Worm (Caenorhabditis elegans) whole organism, L4 larva: ENCODE measurements around the gene ssq-1.

Experiments used
- F37D6.2 ChIP-seq: sonication (generic microtip); optimal IDR thresholded peaks from 2 replicates; lab custom pipeline; 2016; ENCODE audit warnings: mild to moderate bottlenecking, missing genetic modification characterization, missing compliant biosample characterization
- F49E8.2 ChIP-seq: sonication (generic microtip); optimal IDR thresholded peaks from 2 replicates; lab custom pipeline; 2016; ENCODE audit warnings: missing compliant biosample characterization, mild to moderate bottlenecking, missing genetic modification characterization, borderline replicate concordance
- R02D3.7 ChIP-seq: fragments of 150-350 bp; sonication (generic microtip); optimal IDR thresholded peaks from 3 replicates; lab custom pipeline; 2014; ENCODE audit warnings: missing biosample characterization, missing genetic modification characterization
- T20F7.1 ChIP-seq: fragments of 200-800 bp; sonication (Bioruptor generic); optimal IDR thresholded peaks from 2 replicates; lab custom pipeline; 2018; ENCODE audit warnings: mild to moderate bottlenecking, missing genetic modification characterization, missing compliant biosample characterization
- T26A8.4 ChIP-seq: fragments of 200-800 bp; sonication (Bioruptor generic); IDR thresholded peaks from 2 replicates; pipeline ENCODE4 v1.3.6; 2022; ENCODE audit warnings: missing genetic modification characterization, missing compliant biosample characterization
- Y105C5A.15 ChIP-seq: fragments of 200-800 bp; sonication (Bioruptor generic); IDR thresholded peaks from 2 replicates; pipeline ENCODE4 v1.3.6; 2022; ENCODE audit warnings: missing genetic modification characterization, missing compliant biosample characterization
- ZK337.2 ChIP-seq: fragments of 200-800 bp; sonication (Bioruptor generic); IDR thresholded peaks from 2 replicates; pipeline ENCODE4 v1.3.6; 2022; ENCODE audit warnings: missing genetic modification reagents, missing genetic modification characterization, missing compliant biosample characterization
- ZK546.5 ChIP-seq, 2 experiments: sonication (generic microtip); optimal IDR thresholded peaks; 2 replicates each; lab custom pipeline; 2017; ENCODE audit warnings: missing biosample characterization in 2 of 2, missing genetic modification characterization in 2 of 2
- aha-1 ChIP-seq: fragments of 150-350 bp; peaks from one replicate; lab custom pipeline; 2014; ENCODE audit warnings: missing biosample characterization, missing genetic modification characterization
- ama-1 ChIP-seq: fragments of 150-350 bp; optimal IDR thresholded peaks from 2 replicates; lab custom pipeline; 2014; ENCODE audit warnings: inconsistent platforms, mixed read lengths
- ceh-62 ChIP-seq: sonication (generic microtip); optimal IDR thresholded peaks from 2 replicates; lab custom pipeline; 2017; ENCODE audit warnings: missing biosample characterization, missing genetic modification characterization
- cey-2 ChIP-seq: sonication (generic microtip); optimal IDR thresholded peaks from 3 replicates; lab custom pipeline; 2017; ENCODE audit warnings: missing genetic modification characterization, mild to moderate bottlenecking, missing compliant biosample characterization, antibody characterized with exemption, borderline replicate concordance; ENCODE audit not compliant: insufficient read depth
- daf-8 ChIP-seq: fragments of 200-800 bp; sonication (Bioruptor generic); IDR thresholded peaks from 2 replicates; pipeline ENCODE4 v1.3.6; 2022; ENCODE audit warnings: missing genetic modification characterization, missing compliant biosample characterization
- dmd-9 ChIP-seq: fragments of 200-800 bp; sonication (Bioruptor generic); IDR thresholded peaks from 2 replicates; pipeline ENCODE4 v1.3.6; 2022; ENCODE audit warnings: missing genetic modification reagents, missing genetic modification characterization, missing compliant biosample characterization
- dpl-1 ChIP-seq: fragments of 150-350 bp; optimal IDR thresholded peaks from 2 replicates; lab custom pipeline; 2014; ENCODE audit warnings: missing biosample characterization, missing genetic modification reagents, missing genetic modification characterization
- dve-1 ChIP-seq: sonication (generic microtip); optimal IDR thresholded peaks from 2 replicates; lab custom pipeline; 2017; ENCODE audit warnings: antibody characterized with exemption, mild to moderate bottlenecking, missing genetic modification characterization, missing compliant biosample characterization; ENCODE audit not compliant: insufficient read depth
- egl-43 ChIP-seq: fragments of 200-800 bp; sonication (Bioruptor generic); IDR thresholded peaks from 2 replicates; pipeline ENCODE4 v1.3.6; 2022; ENCODE audit warnings: missing genetic modification reagents, missing genetic modification characterization, missing compliant biosample characterization
- hlh-11 ChIP-seq: fragments of 200-800 bp; sonication (Bioruptor generic); optimal IDR thresholded peaks from 2 replicates; lab custom pipeline; 2018; ENCODE audit warnings: mild to moderate bottlenecking, missing genetic modification characterization, missing compliant biosample characterization
- lin-38 ChIP-seq: fragments of 200-800 bp; sonication (Bioruptor generic); IDR thresholded peaks from 2 replicates; pipeline ENCODE4 v1.3.6; 2022; ENCODE audit warnings: missing genetic modification reagents, missing genetic modification characterization, missing compliant biosample characterization
- lir-3 ChIP-seq: sonication (generic microtip); optimal IDR thresholded peaks from 2 replicates; lab custom pipeline; 2016; ENCODE audit warnings: mild to moderate bottlenecking, missing genetic modification characterization, missing compliant biosample characterization
- madf-9 ChIP-seq: fragments of 200-800 bp; sonication (Bioruptor generic); conservative IDR thresholded peaks from 2 replicates; pipeline ENCODE4 v1.3.6; 2022; ENCODE audit warnings: missing genetic modification reagents, missing genetic modification characterization, missing compliant biosample characterization
- mdl-1 ChIP-seq, 2 experiments: fragments of 150-350 bp in 1 of 2; sonication (generic microtip) in 1 of 2; optimal IDR thresholded peaks; 2 replicates each; lab custom pipeline; 2014 to 2017; ENCODE audit warnings: missing biosample characterization in 2 of 2, missing genetic modification characterization in 2 of 2
- mep-1 ChIP-seq: fragments of 150-350 bp; sonication (generic microtip); optimal IDR thresholded peaks from 3 replicates; lab custom pipeline; 2014; ENCODE audit warnings: missing biosample characterization, missing genetic modification characterization
- mes-2 ChIP-seq: sonication (generic microtip); optimal IDR thresholded peaks from 2 replicates; lab custom pipeline; 2016; ENCODE audit warnings: missing genotype, mild to moderate bottlenecking, missing genetic modification characterization, missing compliant biosample characterization; ENCODE audit not compliant: poor library complexity, severe bottlenecking
- mxl-3 ChIP-seq: fragments of 200-800 bp; sonication (Bioruptor generic); optimal IDR thresholded peaks from 2 replicates; lab custom pipeline; 2018; ENCODE audit warnings: mild to moderate bottlenecking, missing genetic modification characterization, missing compliant biosample characterization
- nhr-102 ChIP-seq: sonication (generic microtip); optimal IDR thresholded peaks from 2 replicates; lab custom pipeline; 2016; ENCODE audit warnings: mild to moderate bottlenecking, missing genetic modification characterization, moderate library complexity, missing compliant biosample characterization
- nhr-11 ChIP-seq: fragments of 150-350 bp; optimal IDR thresholded peaks from 2 replicates; lab custom pipeline; 2014; ENCODE audit warnings: missing biosample characterization, missing genetic modification characterization
- nhr-25 ChIP-seq: sonication (generic microtip); optimal IDR thresholded peaks from 2 replicates; lab custom pipeline; 2017; ENCODE audit warnings: missing genetic modification characterization, mild to moderate bottlenecking, missing compliant biosample characterization, antibody characterized with exemption, moderate library complexity, borderline replicate concordance; ENCODE audit not compliant: insufficient read depth
- nhr-28 ChIP-seq: fragments of 150-350 bp; optimal IDR thresholded peaks from 2 replicates; lab custom pipeline; 2014; ENCODE audit warnings: missing biosample characterization, missing genetic modification characterization
- nhr-42 ChIP-seq: fragments of 200-800 bp; sonication (Bioruptor generic); IDR thresholded peaks from 2 replicates; pipeline ENCODE4 v1.3.6; 2022; ENCODE audit warnings: missing genetic modification characterization, missing compliant biosample characterization
- nhr-6 ChIP-seq: fragments of 150-350 bp; optimal IDR thresholded peaks from 2 replicates; lab custom pipeline; 2014; ENCODE audit warnings: missing biosample characterization, missing genetic modification characterization
- nhr-76 ChIP-seq: fragments of 150-350 bp; optimal IDR thresholded peaks from 2 replicates; lab custom pipeline; 2014; ENCODE audit warnings: missing biosample characterization, missing genetic modification characterization
- nhr-77 ChIP-seq: fragments of 150-350 bp; optimal IDR thresholded peaks from 2 replicates; lab custom pipeline; 2014; ENCODE audit warnings: missing biosample characterization, missing genetic modification characterization
- pha-4 ChIP-seq, 2 experiments: fragments of 150-350 bp in 1 of 2; fragments of 200-800 bp in 1 of 2; sonication (Bioruptor generic) in 1 of 2; IDR thresholded peaks in 1 of 2; optimal IDR thresholded peaks in 1 of 2; 2 replicates each; pipeline versions ENCODE4 v1.3.6 to Lab custom; 2014 to 2022; ENCODE audit warnings: missing genetic modification characterization in 2 of 2, missing genetic modification reagents in 2 of 2, missing biosample characterization in 1 of 2, missing compliant biosample characterization in 1 of 2
- pqm-1 ChIP-seq: sonication (generic microtip); optimal IDR thresholded peaks from 2 replicates; lab custom pipeline; 2017; ENCODE audit warnings: missing biosample characterization, missing genetic modification characterization
- rbr-2 ChIP-seq: sonication (generic microtip); optimal IDR thresholded peaks from 2 replicates; lab custom pipeline; 2016; ENCODE audit warnings: missing genotype, missing genetic modification characterization, missing compliant biosample characterization
- sdz-12 ChIP-seq: fragments of 200-800 bp; sonication (Bioruptor generic); optimal IDR thresholded peaks from 2 replicates; lab custom pipeline; 2018; ENCODE audit warnings: mild to moderate bottlenecking, missing genetic modification characterization, missing compliant biosample characterization
- set-16 ChIP-seq: fragments of 200-800 bp; sonication (Bioruptor generic); IDR thresholded peaks from 2 replicates; pipeline ENCODE4 v1.3.6; 2022; ENCODE audit warnings: missing genetic modification reagents, missing genetic modification characterization, missing compliant biosample characterization
- skn-1 ChIP-seq: fragments of 150-350 bp; optimal IDR thresholded peaks from 2 replicates; lab custom pipeline; 2014; ENCODE audit warnings: missing biosample characterization, missing genetic modification characterization
- snpc-1.2 ChIP-seq: fragments of 200-800 bp; sonication (Bioruptor generic); IDR thresholded peaks from 2 replicates; pipeline ENCODE4 v1.3.6; 2022; ENCODE audit warnings: missing genetic modification reagents, missing genetic modification characterization, missing compliant biosample characterization
- spr-3 ChIP-seq: fragments of 200-800 bp; sonication (Bioruptor generic); optimal IDR thresholded peaks from 2 replicates; lab custom pipeline; 2018; ENCODE audit warnings: mild to moderate bottlenecking, missing genetic modification characterization, missing compliant biosample characterization
- tag-97 ChIP-seq: fragments of 200-800 bp; sonication (Bioruptor generic); IDR thresholded peaks from 2 replicates; pipeline ENCODE4 v1.3.6; 2022; ENCODE audit warnings: missing genetic modification characterization, missing compliant biosample characterization
- tra-1 ChIP-seq: fragments of 200-800 bp; sonication (Bioruptor generic); IDR thresholded peaks from 2 replicates; pipeline ENCODE4 v1.3.6; 2022; ENCODE audit warnings: missing genetic modification reagents, missing genetic modification characterization, missing compliant biosample characterization
- unc-130 ChIP-seq: sonication (generic microtip); optimal IDR thresholded peaks from 2 replicates; lab custom pipeline; 2016; ENCODE audit warnings: missing genetic modification reagents, missing genetic modification characterization, missing compliant biosample characterization
- unc-39 ChIP-seq: sonication (generic microtip); optimal IDR thresholded peaks from 2 replicates; lab custom pipeline; 2017; ENCODE audit warnings: missing biosample characterization, missing genetic modification characterization

ssq-1 gene

DNA sequence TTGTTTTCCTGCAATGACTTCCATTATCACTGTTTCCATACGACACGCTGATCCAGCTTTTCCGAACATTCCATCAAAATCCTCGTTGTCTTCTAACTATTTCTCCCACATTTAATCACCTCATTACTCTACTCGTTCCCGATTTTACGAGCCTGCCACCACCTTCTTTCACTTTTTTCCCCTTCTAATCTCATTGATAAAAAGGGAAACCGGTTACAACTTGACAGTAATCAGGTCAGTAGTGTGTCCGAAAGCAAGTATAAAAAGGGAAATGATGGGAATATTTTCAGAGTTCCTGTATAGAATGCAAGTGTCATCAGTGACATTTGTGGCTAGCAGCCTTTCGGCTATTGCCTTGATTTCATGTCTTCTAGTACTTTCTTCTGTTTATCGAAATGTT, 30.7 kb upstream of the ssq-1 start, which contains the start of gene col-123:
TSS of gene col-123 (plus strand) at position 301 of the 400 bp plus-strand sequence.
- no peak for TF ChIP-seq pqm-1
- no peak for TF ChIP-seq unc-130 (GFP tag; lab: Kevin White, UChicago)
- no peak for TF ChIP-seq ZK337.2
- no peak for TF ChIP-seq sdz-12 (GFP tag; lab: Kevin White, UChicago)
- no peak for TF ChIP-seq R02D3.7 (tag; lab: Kevin White, UChicago)

DNA sequence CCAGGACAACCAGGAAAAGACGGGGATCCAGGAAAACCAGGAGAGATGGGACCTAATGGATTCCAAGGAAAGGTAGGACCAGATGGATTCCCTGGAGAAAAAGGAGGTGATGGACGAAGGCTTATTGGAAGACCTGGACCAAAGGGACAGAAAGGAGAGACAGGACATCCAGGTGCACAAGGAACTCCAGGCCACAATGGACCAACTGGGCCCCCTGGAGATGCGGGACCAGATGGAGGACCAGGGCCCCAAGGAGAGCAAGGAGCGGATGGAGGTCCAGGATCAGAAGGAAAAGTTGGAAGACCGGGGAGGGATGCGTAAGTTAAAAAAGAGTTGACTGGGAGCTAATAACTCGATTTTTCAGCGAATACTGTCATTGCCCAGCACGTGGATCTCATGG, 29.8 kb upstream of the ssq-1 start:
- TF ChIP-seq ZK546.5 (tag; optimal IDR thresholded peaks at IDR 0.05; lab: Kevin White, UChicago) = no peak
- TF ChIP-seq lir-3 (tag; lab: Kevin White, UChicago) = no peak
- TF ChIP-seq spr-3 (GFP tag; lab: Kevin White, UChicago) = no peak
- TF ChIP-seq set-16 (GFP tag; lab: Robert Waterston, UW) = peak; percentile 71
- TF ChIP-seq egl-43 (GFP tag; lab: Robert Waterston, UW) = no peak
- TF ChIP-seq hlh-11 (tag; lab: Kevin White, UChicago) = no peak
- no peak for TF ChIP-seq F37D6.2 (tag; lab: Kevin White, UChicago)
- no peak for TF ChIP-seq nhr-77 (tag; lab: Kevin White, UChicago)

DNA sequence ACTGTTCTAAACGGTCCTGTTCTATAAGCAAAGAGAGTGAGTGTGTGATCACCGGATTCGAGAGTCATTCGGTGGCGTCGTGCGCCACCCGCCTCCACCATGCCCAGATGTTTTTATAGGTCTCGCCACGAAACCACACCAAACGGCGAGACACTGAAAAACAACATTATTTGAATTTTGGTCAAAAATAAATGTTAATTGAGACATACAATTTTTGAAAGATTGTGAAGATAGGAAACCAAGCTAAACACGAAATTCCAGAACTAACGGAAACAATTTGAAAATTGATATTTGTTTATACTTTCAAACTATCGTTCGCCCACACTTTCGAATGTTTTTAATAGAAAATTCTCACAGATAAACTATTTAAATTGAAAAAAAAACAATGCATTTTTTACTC, 27.9 kb upstream of the ssq-1 start, which contains the start of gene catp-6:
TSS of gene catp-6 (minus strand) at position 101 of the 400 bp plus-strand sequence.
- TF ChIP-seq daf-8 (GFP tag; lab: Robert Waterston, UW) = no peak
- no peak for TF ChIP-seq Y105C5A.15 (GFP tag; lab: Robert Waterston, UW)
- TF ChIP-seq ceh-62 = no peak
- TF ChIP-seq dve-1 = no peak
- TF ChIP-seq tag-97 = no peak
- TF ChIP-seq nhr-25 (tag; lab: Kevin White, UChicago) = no peak
- TF ChIP-seq mxl-3 (GFP tag; lab: Kevin White, UChicago) = no peak
- TF ChIP-seq sdz-12 (GFP tag; lab: Kevin White, UChicago) = no peak
- TF ChIP-seq nhr-6 (tag; lab: Kevin White, UChicago) = no peak
- no peak for TF ChIP-seq unc-39 (tag; lab: Kevin White, UChicago)
- TF ChIP-seq madf-9 (GFP tag; lab: Robert Waterston, UW) = no peak
- TF ChIP-seq nhr-42 (GFP tag; lab: Robert Waterston, UW) = no peak
- TF ChIP-seq aha-1 (tag; lab: Kevin White, UChicago) = no peak
- no peak for TF ChIP-seq dmd-9 (GFP tag; lab: Robert Waterston, UW)
- no peak for TF ChIP-seq pha-4 (GFP tag; IDR thresholded peaks at IDR 0.05; lab: Robert Waterston, UW)
- no peak for TF ChIP-seq pha-4 (tag; optimal IDR thresholded peaks at IDR 0.05; lab: Kevin White, UChicago)
- TF ChIP-seq T20F7.1 (GFP tag; lab: Kevin White, UChicago) = no peak
- no peak for TF ChIP-seq snpc-1.2
- TF ChIP-seq mep-1 (tag; lab: Kevin White, UChicago) = no peak

DNA sequence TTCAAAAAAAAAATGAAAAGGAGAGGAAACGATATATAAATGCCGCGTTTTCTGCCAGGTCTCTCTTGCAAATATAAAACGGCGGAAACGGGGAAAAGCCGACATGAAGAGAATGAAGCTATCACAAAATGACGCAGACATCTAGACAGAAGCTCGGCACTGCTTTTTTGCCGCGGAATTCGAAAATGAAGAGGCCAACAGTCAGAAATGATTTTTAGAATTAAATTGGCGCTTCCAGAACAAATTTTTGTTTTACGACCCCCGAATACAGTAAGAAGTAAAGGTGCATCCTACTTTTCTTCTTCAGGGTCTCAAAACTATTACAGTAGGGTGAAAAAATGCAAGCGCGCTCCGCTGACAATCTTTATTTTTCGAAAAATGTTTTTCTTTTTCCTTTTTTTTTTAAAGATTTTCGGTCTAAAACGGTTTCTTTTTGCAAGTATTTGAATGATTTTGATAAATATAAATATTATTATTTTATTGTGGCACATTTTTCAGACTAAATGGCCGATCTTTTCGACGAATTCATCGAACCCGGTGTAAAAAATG, 27.1 kb upstream of the ssq-1 start, which contains the start of gene mtr-4:
TSS of gene mtr-4 (plus strand) at position 499 of the 549 bp plus-strand sequence.
- TF ChIP-seq mdl-1 (tag; optimal IDR thresholded peaks at IDR 0.05; lab: Kevin White, UChicago) = peak in 1 of 2 experiments; percentile 17
- TF ChIP-seq ama-1 (lab: Kevin White, UChicago) = no peak
- TF ChIP-seq nhr-6 (tag; lab: Kevin White, UChicago) = no peak
- TF ChIP-seq unc-130 (GFP tag; lab: Kevin White, UChicago) = peak; percentile 8
- peak; percentile 80 for TF ChIP-seq snpc-1.2
- peak; percentile 3 for TF ChIP-seq nhr-28
- TF ChIP-seq dpl-1 (GFP tag; lab: Kevin White, UChicago) = peak; percentile 71
- no peak for TF ChIP-seq nhr-76 (tag; lab: Kevin White, UChicago)
- peak; percentile 5 for TF ChIP-seq F49E8.2 (tag; lab: Kevin White, UChicago)
- no peak for TF ChIP-seq skn-1 (tag; lab: Kevin White, UChicago)
- no peak for TF ChIP-seq T26A8.4 (GFP tag; lab: Robert Waterston, UW)
- TF ChIP-seq nhr-11 (tag; lab: Kevin White, UChicago) = no peak
- peak; percentile 8 for TF ChIP-seq mes-2 (tag; lab: Kevin White, UChicago)
- peak; percentile 95 for TF ChIP-seq lin-38 (GFP tag; lab: Robert Waterston, UW)
- no peak for TF ChIP-seq mep-1 (tag; lab: Kevin White, UChicago)
- no peak for TF ChIP-seq nhr-102 (tag; lab: Kevin White, UChicago)
- TF ChIP-seq cey-2 (tag; lab: Kevin White, UChicago) = no peak
- no peak for TF ChIP-seq dve-1
- peak; percentile 27 for TF ChIP-seq pqm-1
- TF ChIP-seq tra-1 (GFP tag; lab: Robert Waterston, UW) = 0 out of 2 replicates have a peak, but pooled peaks have one; percentile 53
- no peak for TF ChIP-seq rbr-2
